Worm (Caenorhabditis elegans) whole organism, L1 larva: ENCODE measurements around the gene clec-226.

ENCODE experiments used
- C16A3.4 ChIP-seq: fragments of 150-350 bp; optimal IDR thresholded peaks from 2 replicates; lab custom pipeline; 2014; ENCODE audit warnings: missing biosample characterization, missing genetic modification characterization
- alr-1 ChIP-seq: fragments of 200-800 bp; sonication (Bioruptor generic); optimal IDR thresholded peaks from 2 replicates; lab custom pipeline; 2018; ENCODE audit warnings: borderline replicate concordance, mild to moderate bottlenecking, missing genetic modification characterization, missing compliant biosample characterization
- blmp-1 ChIP-seq: fragments of 150-350 bp; optimal IDR thresholded peaks from 2 replicates; lab custom pipeline; 2014; ENCODE audit warnings: missing biosample characterization, missing genetic modification characterization
- ceh-88 ChIP-seq: fragments of 200-800 bp; sonication (Bioruptor generic); IDR thresholded peaks from 2 replicates; pipeline ENCODE4 v1.3.6; 2022; ENCODE audit warnings: missing genetic modification characterization, missing compliant biosample characterization
- ceh-90 ChIP-seq: sonication (generic microtip); optimal IDR thresholded peaks from 2 replicates; lab custom pipeline; 2016; ENCODE audit warnings: missing genetic modification characterization, missing compliant biosample characterization
- elt-2 ChIP-seq: sonication (generic microtip); optimal IDR thresholded peaks from 2 replicates; lab custom pipeline; 2016; ENCODE audit warnings: missing genetic modification characterization, mild to moderate bottlenecking, inconsistent platforms, missing compliant biosample characterization, missing genetic modification reagents
- fos-1 ChIP-seq: fragments of 150-350 bp; optimal IDR thresholded peaks from 2 replicates; lab custom pipeline; 2014; ENCODE audit warnings: missing biosample characterization, missing genetic modification characterization
- grh-1 ChIP-seq: fragments of 200-800 bp; sonication (Bioruptor generic); IDR thresholded peaks from 2 replicates; pipeline ENCODE4 v1.3.6; 2022; ENCODE audit warnings: missing genetic modification reagents, missing genetic modification characterization, missing compliant biosample characterization
- hlh-17 ChIP-seq: fragments of 200-800 bp; sonication (Bioruptor generic); optimal IDR thresholded peaks from 2 replicates; lab custom pipeline; 2018; ENCODE audit warnings: missing genetic modification characterization, mild to moderate bottlenecking, missing compliant biosample characterization, moderate library complexity, borderline replicate concordance
- hlh-4 ChIP-seq: sonication (generic microtip); optimal IDR thresholded peaks from 2 replicates; lab custom pipeline; 2016; ENCODE audit warnings: mild to moderate bottlenecking, missing genetic modification characterization, missing compliant biosample characterization
- irx-1 ChIP-seq: sonication (generic microtip); optimal IDR thresholded peaks from 2 replicates; lab custom pipeline; 2016; ENCODE audit warnings: missing genetic modification characterization, missing compliant biosample characterization
- jun-1 ChIP-seq: fragments of 150-350 bp; optimal IDR thresholded peaks from 2 replicates; lab custom pipeline; 2014; ENCODE audit warnings: missing biosample characterization, missing genetic modification reagents, missing genetic modification characterization
- lin-15B ChIP-seq: fragments of 150-350 bp; sonication (generic microtip); optimal IDR thresholded peaks from 3 replicates; lab custom pipeline; 2014; ENCODE audit warnings: missing biosample characterization, missing genetic modification characterization
- lir-3 ChIP-seq: sonication (generic microtip); optimal IDR thresholded peaks from 2 replicates; lab custom pipeline; 2016; ENCODE audit warnings: mild to moderate bottlenecking, missing genetic modification characterization, moderate library complexity, missing compliant biosample characterization; ENCODE audit not compliant: poor library complexity
- mab-9 ChIP-seq: fragments of 200-800 bp; sonication (Bioruptor generic); IDR thresholded peaks from 2 replicates; pipeline ENCODE4 v1.3.6; 2022; ENCODE audit warnings: missing genetic modification reagents, missing genetic modification characterization, missing compliant biosample characterization
- mdl-1 ChIP-seq, 2 experiments: fragments of 150-350 bp; optimal IDR thresholded peaks; 2 replicates each; lab custom pipeline; 2014 to 2017; ENCODE audit warnings: missing biosample characterization in 2 of 2, missing genetic modification characterization in 2 of 2, inconsistent platforms in 1 of 2
- mep-1 ChIP-seq: fragments of 150-350 bp; optimal IDR thresholded peaks from 2 replicates; lab custom pipeline; 2014; ENCODE audit warnings: missing biosample characterization, missing genetic modification characterization
- nhr-12 ChIP-seq: sonication (generic microtip); optimal IDR thresholded peaks from 2 replicates; lab custom pipeline; 2017; ENCODE audit warnings: missing biosample characterization, missing genetic modification characterization
- nhr-237 ChIP-seq: fragments of 150-350 bp; optimal IDR thresholded peaks from 2 replicates; lab custom pipeline; 2014; ENCODE audit warnings: missing biosample characterization, missing genetic modification characterization
- nhr-28 ChIP-seq: fragments of 150-350 bp; optimal IDR thresholded peaks from 2 replicates; lab custom pipeline; 2014; ENCODE audit warnings: missing biosample characterization, missing genetic modification characterization
- nhr-71 ChIP-seq: sonication (generic microtip); optimal IDR thresholded peaks from 2 replicates; lab custom pipeline; 2016; ENCODE audit warnings: mild to moderate bottlenecking, missing genetic modification characterization, moderate library complexity, missing compliant biosample characterization
- nhr-90 ChIP-seq: sonication (generic microtip); optimal IDR thresholded peaks from 2 replicates; lab custom pipeline; 2016; ENCODE audit warnings: mild to moderate bottlenecking, missing genetic modification characterization, missing compliant biosample characterization; ENCODE audit not compliant: poor library complexity
- rnt-1 ChIP-seq: sonication (generic microtip); optimal IDR thresholded peaks from 2 replicates; lab custom pipeline; 2016; ENCODE audit warnings: mild to moderate bottlenecking, missing genetic modification characterization, moderate library complexity, missing compliant biosample characterization
- skn-1 ChIP-seq: fragments of 150-350 bp; optimal IDR thresholded peaks from 2 replicates; lab custom pipeline; 2014; ENCODE audit warnings: missing biosample characterization, missing genetic modification characterization
- snpc-4 ChIP-seq: fragments of 150-350 bp; optimal IDR thresholded peaks from 2 replicates; lab custom pipeline; 2014; ENCODE audit warnings: missing biosample characterization, missing genetic modification characterization
- sptf-1 ChIP-seq: fragments of 150-350 bp; optimal IDR thresholded peaks from 2 replicates; lab custom pipeline; 2014; ENCODE audit warnings: missing biosample characterization, missing genetic modification characterization
- unc-30 ChIP-seq: sonication (generic microtip); optimal IDR thresholded peaks from 2 replicates; lab custom pipeline; 2017; ENCODE audit warnings: missing biosample characterization, missing genetic modification characterization
- unc-62 ChIP-seq: fragments of 150-350 bp; optimal IDR thresholded peaks from 2 replicates; lab custom pipeline; 2014; ENCODE audit warnings: missing biosample characterization, missing genetic modification reagents, missing genetic modification characterization
- unc-98 ChIP-seq: fragments of 200-800 bp; sonication (Bioruptor generic); IDR thresholded peaks from 2 replicates; pipeline ENCODE4 v1.3.6; 2022; ENCODE audit warnings: missing genetic modification characterization, missing compliant biosample characterization
- zag-1 ChIP-seq: fragments of 150-350 bp; optimal IDR thresholded peaks from 2 replicates; lab custom pipeline; 2014; ENCODE audit warnings: missing biosample characterization, missing genetic modification characterization
- zip-4 ChIP-seq: fragments of 200-800 bp; sonication (Bioruptor generic); optimal IDR thresholded peaks from 2 replicates; lab custom pipeline; 2018; ENCODE audit warnings: mild to moderate bottlenecking, missing genetic modification characterization, moderate library complexity, missing compliant biosample characterization
- ztf-4 ChIP-seq: fragments of 150-350 bp; optimal IDR thresholded peaks from 2 replicates; lab custom pipeline; 2014; ENCODE audit warnings: missing biosample characterization, missing genetic modification characterization

clec-226 gene

DNA sequence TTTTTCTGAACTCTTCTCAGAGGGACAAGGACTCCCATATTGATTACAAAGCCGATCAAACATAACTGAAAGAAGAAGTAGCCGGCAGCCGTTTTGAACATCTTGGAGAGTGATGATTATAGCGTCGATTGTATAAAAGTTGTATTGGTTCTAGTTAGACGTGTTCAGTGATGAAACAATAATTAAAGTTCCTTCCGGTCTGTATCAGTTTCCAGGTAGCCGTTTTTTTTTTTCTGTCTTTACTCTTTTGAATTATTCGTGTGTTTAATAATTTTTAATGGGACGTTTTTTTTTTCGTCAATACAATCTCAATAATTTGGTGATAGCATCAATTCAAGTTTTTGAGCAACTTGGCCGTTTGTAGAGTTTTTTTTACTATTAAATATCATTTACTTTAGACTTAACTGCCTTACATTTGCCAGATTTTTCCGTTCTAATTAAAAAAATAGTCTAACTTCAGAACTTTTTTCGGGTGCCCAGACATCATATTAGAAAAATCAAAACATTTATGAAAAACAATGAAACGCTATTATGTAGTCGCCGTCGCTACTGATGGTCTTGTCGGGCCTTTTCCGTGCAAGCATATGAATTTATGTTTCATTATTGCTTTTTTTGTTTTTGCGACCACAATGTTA lies at the start of gene clec-226, which contains the start of gene srx-10:
TSS of gene clec-226 (plus strand) at position 585 of the 635 bp plus-strand sequence.
TSS of gene srx-10 (minus strand) at position 101 of the 635 bp plus-strand sequence.
- no peak for TF ChIP-seq grh-1
- no peak for TF ChIP-seq alr-1 (tag; lab: Kevin White, UChicago)
- TF ChIP-seq lin-15B (tag; lab: Kevin White, UChicago), result no peak
- TF ChIP-seq nhr-12 (tag; lab: Kevin White, UChicago), result no peak
- no peak for TF ChIP-seq ceh-88 (GFP tag; lab: Robert Waterston, UW)

DNA sequence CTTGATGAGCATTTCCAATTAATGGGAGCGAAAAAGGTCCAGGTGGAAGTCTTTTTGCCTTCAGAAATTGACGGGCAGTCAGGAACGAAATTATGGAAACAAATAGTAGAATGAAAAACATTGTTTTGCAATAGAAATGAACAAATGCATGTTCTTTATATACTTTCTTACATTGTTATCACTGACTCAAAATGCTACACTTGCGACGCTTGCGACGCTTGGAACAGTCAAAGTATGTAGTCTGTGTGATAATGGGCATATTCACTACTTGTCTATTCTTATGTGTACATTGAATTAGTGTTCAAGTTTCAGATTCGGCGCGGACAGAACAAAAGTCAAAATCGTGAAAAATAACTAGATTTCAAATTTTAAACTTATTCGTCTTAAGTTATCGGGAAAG lies 48.4 kb upstream of the clec-226 start, which contains the start of gene cyp-35C1:
TSS of gene cyp-35C1 (minus strand) at position 132 of the 400 bp plus-strand sequence.
- TF ChIP-seq blmp-1 (tag; lab: Kevin White, UChicago) (no peak), nhr-28 (no peak), elt-2 (tag; lab: Kevin White, UChicago) (peak; percentile 2), lir-3 (tag; lab: Kevin White, UChicago) (no peak)

DNA sequence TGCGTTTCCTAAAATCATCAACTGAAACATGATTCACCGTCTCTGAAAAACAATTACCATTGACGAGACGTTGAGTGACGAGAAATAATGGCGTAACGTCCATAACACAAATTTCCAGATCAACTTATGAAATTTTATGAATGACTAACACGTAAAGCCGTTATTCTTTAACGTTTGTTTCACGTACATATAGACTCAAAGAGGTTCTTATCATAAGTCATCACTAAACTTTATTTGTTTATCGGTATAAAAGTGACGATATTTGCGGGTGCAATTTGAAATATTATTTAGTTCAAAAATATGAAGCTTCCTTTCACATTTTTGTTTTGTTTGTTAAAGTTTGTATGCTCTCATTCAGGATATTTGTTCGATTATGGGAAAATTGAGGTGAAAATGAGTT lies 47.6 kb upstream of the clec-226 start, which contains the start of gene oac-3:
TSS of gene oac-3 (plus strand) at position 301 of the 400 bp plus-strand sequence.
- TF ChIP-seq nhr-71 (tag; lab: Kevin White, UChicago) (no peak), ceh-90 (no peak), ceh-88 (GFP tag; lab: Robert Waterston, UW) (no peak), unc-62 (GFP tag; lab: Kevin White, UChicago) (no peak), rnt-1 (tag; lab: Kevin White, UChicago) (no peak), snpc-4 (tag; lab: Kevin White, UChicago) (no peak), skn-1 (tag; lab: Kevin White, UChicago) (no peak), jun-1 (tag; lab: Kevin White, UChicago) (no peak)

DNA sequence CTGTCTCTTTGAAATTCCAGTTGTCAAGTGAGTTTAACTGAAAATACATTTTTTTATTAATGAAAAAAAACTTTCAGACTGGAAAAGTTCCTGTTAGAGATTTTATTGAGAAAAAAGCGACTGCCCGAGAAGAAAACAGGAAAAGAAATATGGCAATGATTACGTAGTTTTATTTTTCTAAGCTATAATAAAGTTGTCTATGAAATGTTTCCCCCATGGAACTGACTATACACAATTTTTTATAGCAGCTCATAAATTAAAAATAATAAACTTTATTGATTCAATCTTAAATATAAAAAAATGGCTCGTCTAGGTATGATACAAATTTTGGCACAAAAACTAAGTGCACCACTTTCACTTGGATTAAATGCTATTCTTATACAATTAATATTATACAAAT lies 44.3 kb upstream of the clec-226 start, which contains the start of gene C06B3.1:
TSS of gene C06B3.1 (plus strand) at position 301 of the 400 bp plus-strand sequence.
- TF ChIP-seq mdl-1 (tag; optimal IDR thresholded peaks at IDR 0.05; lab: Kevin White, UChicago) (no peak), ceh-88 (GFP tag; lab: Robert Waterston, UW) (no peak), mab-9 (GFP tag; lab: Robert Waterston, UW) (no peak), zag-1 (tag; lab: Kevin White, UChicago) (no peak), hlh-17 (GFP tag; lab: Kevin White, UChicago) (no peak), mep-1 (tag; lab: Kevin White, UChicago) (no peak), zip-4 (no peak), nhr-90 (no peak), unc-30 (tag; lab: Kevin White, UChicago) (no peak), rnt-1 (tag; lab: Kevin White, UChicago) (no peak), nhr-12 (tag; lab: Kevin White, UChicago) (no peak)

DNA sequence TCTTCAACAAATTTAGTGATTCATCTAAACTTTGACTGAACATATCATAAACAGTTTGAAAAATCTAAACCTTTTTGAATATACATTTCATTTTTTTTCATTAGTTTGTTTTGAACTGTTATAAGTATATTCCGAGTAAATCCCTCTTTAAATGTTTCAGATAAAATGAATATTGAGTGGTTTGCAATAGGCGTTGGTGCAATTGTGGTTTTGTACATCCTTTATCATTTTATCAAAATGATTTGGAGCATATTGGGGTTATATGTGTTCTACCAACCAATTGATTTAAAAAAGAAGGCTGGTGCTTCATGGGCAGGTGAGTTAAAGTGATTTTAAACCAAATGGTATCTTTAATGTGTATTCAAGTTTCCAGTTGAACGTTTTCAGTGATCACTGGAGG lies 42.3 kb upstream of the clec-226 start, which contains the start of gene stdh-3:
TSS of gene stdh-3 (plus strand) at position 166 of the 400 bp plus-strand sequence.
- no peak for TF ChIP-seq C16A3.4 (tag; lab: Kevin White, UChicago)
- no peak for TF ChIP-seq zag-1 (tag; lab: Kevin White, UChicago)
- TF ChIP-seq nhr-237 (tag; lab: Kevin White, UChicago), result no peak
- no peak for TF ChIP-seq hlh-4 (tag; lab: Kevin White, UChicago)
- no peak for TF ChIP-seq lir-3 (tag; lab: Kevin White, UChicago)
- no peak for TF ChIP-seq sptf-1 (tag; lab: Kevin White, UChicago)
- TF ChIP-seq fos-1 (tag; lab: Kevin White, UChicago), result no peak
- TF ChIP-seq unc-98 (GFP tag; lab: Robert Waterston, UW), result no peak
- no peak for TF ChIP-seq ztf-4
- no peak for TF ChIP-seq irx-1 (tag; lab: Kevin White, UChicago)
